Worm (Caenorhabditis elegans): Measurements from ENCODE around the gene cht-3.

- TF ChIP-seq pha-4 (tag; optimal IDR thresholded peaks at IDR 0.05) (no peak), pax-1 (tag; optimal IDR thresholded peaks at IDR 0.05) (no peak), pha-2 (tag; optimal IDR thresholded peaks at IDR 0.05) (no peak), ama-1 (optimal IDR thresholded peaks at IDR 0.05) (no peak), ceh-22 (tag; optimal IDR thresholded peaks at IDR 0.05) (no peak), pag-3 (tag; optimal IDR thresholded peaks at IDR 0.05; ENCODE audit: borderline replicate concordance) (no peak), lin-11 (tag; optimal IDR thresholded peaks at IDR 0.05) (no peak), C38D4.7 (GFP tag; optimal IDR thresholded peaks at IDR 0.05) (no peak), elt-4 (tag; optimal IDR thresholded peaks at IDR 0.05) (no peak), lim-6 (tag; optimal IDR thresholded peaks at IDR 0.05) (no peak)
Measured at ce11 chrIV:7049672-7050206, 46.3 kb downstream of the cht-3 start, which contains the start of gene nhr-105.

Measured in whole organism, late embryonic.